Fruit fly (Drosophila melanogaster) whole organism, embryonic: Measurements from ENCODE around the gene CG4291.

ENCODE experiments used
- ATbp ChIP-seq: fragments of 200-800 bp; sonication (Bioruptor generic); optimal IDR thresholded peaks from 2 replicates; lab custom pipeline; 2017; ENCODE audit warnings: missing biosample characterization, mild to moderate bottlenecking, missing genetic modification characterization, missing genetic modification reagents
- Bdp1 ChIP-seq: fragments of 200-800 bp; sonication (Bioruptor generic); optimal IDR thresholded peaks from 3 replicates; lab custom pipeline; 2016; ENCODE audit warnings: missing biosample characterization, missing genetic modification characterization
- C15 ChIP-seq: fragments of 200-800 bp; sonication (Bioruptor generic); IDR thresholded peaks from 3 replicates; pipeline ENCODE4 v1.3.6; 2022; ENCODE audit warnings: missing biosample characterization, missing genetic modification characterization
- CG10654 ChIP-seq: fragments of 200-800 bp; sonication (Bioruptor generic); optimal IDR thresholded peaks from 2 replicates; lab custom pipeline; 2016; ENCODE audit warnings: missing biosample characterization, missing genetic modification characterization
- CG11085 ChIP-seq: fragments of 200-800 bp; sonication (Bioruptor generic); IDR thresholded peaks from 2 replicates; pipeline ENCODE4 v1.3.6; 2022; ENCODE audit warnings: missing biosample characterization, missing genetic modification characterization
- CG11093 ChIP-seq: fragments of 200-800 bp; sonication (Bioruptor generic); IDR thresholded peaks from 3 replicates; pipeline ENCODE4 v1.3.6; 2022; ENCODE audit warnings: missing biosample characterization, missing genetic modification characterization
- CG11504 ChIP-seq: fragments of 200-800 bp; sonication (Bioruptor generic); optimal IDR thresholded peaks from 3 replicates; lab custom pipeline; 2019; ENCODE audit warnings: missing biosample characterization, mild to moderate bottlenecking, missing genetic modification characterization, moderate library complexity
- CG13287 ChIP-seq: fragments of 200-800 bp; sonication (Bioruptor generic); IDR thresholded peaks from 2 replicates; pipeline ENCODE4 v1.3.6; 2022; ENCODE audit warnings: missing biosample characterization, missing genetic modification characterization; ENCODE audit not compliant: partially characterized antibody
- CG14050 ChIP-seq: fragments of 200-800 bp; sonication (Bioruptor generic); IDR thresholded peaks from 3 replicates; pipeline ENCODE4 v1.3.6; 2022; ENCODE audit warnings: missing biosample characterization, missing genetic modification characterization
- CG14441 ChIP-seq: fragments of 200-800 bp; sonication (Bioruptor generic); IDR thresholded peaks from 2 replicates; pipeline ENCODE4 v1.3.6; 2022; ENCODE audit warnings: missing biosample characterization, missing genetic modification characterization
- CG14667 ChIP-seq: fragments of 200-800 bp; sonication (Bioruptor generic); IDR thresholded peaks from 2 replicates; pipeline ENCODE4 v1.3.6; 2022; ENCODE audit warnings: missing biosample characterization, missing genetic modification characterization
- CG14710 ChIP-seq: fragments of 200-800 bp; sonication (Bioruptor generic); optimal IDR thresholded peaks from 3 replicates; lab custom pipeline; 2019; ENCODE audit warnings: missing biosample characterization, mild to moderate bottlenecking, missing genetic modification characterization, moderate library complexity
- CG16863 ChIP-seq: fragments of 200-800 bp; sonication (Bioruptor generic); optimal IDR thresholded peaks from 3 replicates; lab custom pipeline; 2016; ENCODE audit warnings: missing biosample characterization, missing genetic modification characterization
- CG17568 ChIP-seq: fragments of 200-800 bp; sonication (Bioruptor generic); optimal IDR thresholded peaks from 2 replicates; lab custom pipeline; 2018; ENCODE audit warnings: missing biosample characterization, mild to moderate bottlenecking, missing genetic modification characterization, moderate library complexity
- CG18476 ChIP-seq: fragments of 200-800 bp; sonication (Bioruptor generic); optimal IDR thresholded peaks from 2 replicates; lab custom pipeline; 2016; ENCODE audit warnings: missing biosample characterization, mild to moderate bottlenecking, missing genetic modification characterization
- CG2120 ChIP-seq: fragments of 200-800 bp; sonication (Bioruptor generic); optimal IDR thresholded peaks from 3 replicates; lab custom pipeline; 2016; ENCODE audit warnings: missing biosample characterization, missing genetic modification characterization
- CG2875 ChIP-seq: fragments of 200-800 bp; sonication (Bioruptor generic); optimal IDR thresholded peaks from 2 replicates; lab custom pipeline; 2017; ENCODE audit warnings: missing biosample characterization, mild to moderate bottlenecking, missing genetic modification characterization, missing genetic modification reagents
- CG31224 ChIP-seq: fragments of 200-800 bp; sonication (Bioruptor generic); IDR thresholded peaks from 2 replicates; pipeline ENCODE4 v1.3.6; 2022; ENCODE audit warnings: missing biosample characterization, missing genetic modification characterization
- CG32532 ChIP-seq: fragments of 200-800 bp; sonication (Bioruptor generic); IDR thresholded peaks from 2 replicates; pipeline ENCODE4 v1.3.6; 2022; ENCODE audit warnings: missing biosample characterization, missing genetic modification characterization
- CG4820 ChIP-seq: fragments of 200-800 bp; sonication (Bioruptor generic); optimal IDR thresholded peaks from 3 replicates; lab custom pipeline; 2016; ENCODE audit warnings: missing biosample characterization, missing genetic modification characterization
- CG7271 ChIP-seq: fragments of 200-800 bp; sonication (Bioruptor generic); optimal IDR thresholded peaks from 2 replicates; lab custom pipeline; 2018; ENCODE audit warnings: missing biosample characterization, mild to moderate bottlenecking, missing genetic modification characterization, moderate library complexity
- CG7928 ChIP-seq: fragments of 200-800 bp; sonication (Bioruptor generic); optimal IDR thresholded peaks from 2 replicates; lab custom pipeline; 2017; ENCODE audit warnings: missing biosample characterization, mild to moderate bottlenecking, missing genetic modification characterization
- CG8290 ChIP-seq, 3 experiments: fragments of 200-800 bp; sonication (Bioruptor generic); optimal IDR thresholded peaks; 2 replicates each; lab custom pipeline; 2016 to 2019; ENCODE audit warnings: missing biosample characterization in 3 of 3, missing genetic modification characterization in 3 of 3, mild to moderate bottlenecking in 2 of 3, moderate library complexity in 1 of 3
- Camta ChIP-seq: fragments of 200-800 bp; sonication (Bioruptor generic); optimal IDR thresholded peaks from 2 replicates; lab custom pipeline; 2016; ENCODE audit warnings: missing biosample characterization, missing genetic modification characterization
- Dp ChIP-seq: fragments of 200-800 bp; sonication (Bioruptor generic); optimal IDR thresholded peaks from 2 replicates; lab custom pipeline; 2018; ENCODE audit warnings: missing biosample characterization, mild to moderate bottlenecking, missing genetic modification characterization, moderate library complexity
- E2f1 ChIP-seq: fragments of 200-800 bp; sonication (Bioruptor generic); IDR thresholded peaks from 2 replicates; pipeline ENCODE4 v1.3.6; 2022; ENCODE audit warnings: missing biosample characterization, missing genetic modification characterization
- Eip74EF ChIP-seq, 2 experiments: fragments of 200-800 bp in 1 of 2; fragments of >200 bp in 1 of 2; sonication (Bioruptor generic) in 1 of 2; optimal IDR thresholded peaks; 2 replicates each; lab custom pipeline; 2017 to 2019; ENCODE audit warnings: missing biosample characterization in 2 of 2, missing genetic modification characterization in 2 of 2, mild to moderate bottlenecking in 1 of 2, moderate library complexity in 1 of 2
- H2.0 ChIP-seq: fragments of 200-800 bp; sonication (Bioruptor generic); IDR thresholded peaks from 2 replicates; pipeline ENCODE4 v1.3.6; 2022; ENCODE audit warnings: missing biosample characterization, missing genetic modification characterization
- HmgD ChIP-seq: fragments of 200-800 bp; sonication (Bioruptor generic); optimal IDR thresholded peaks from 3 replicates; lab custom pipeline; 2016; ENCODE audit warnings: missing biosample characterization, missing genetic modification characterization
- Hr39 ChIP-seq: fragments of >200 bp; optimal IDR thresholded peaks from 2 replicates; lab custom pipeline; 2017
- Jarid2 ChIP-seq: fragments of 200-800 bp; sonication (Bioruptor generic); optimal IDR thresholded peaks from 3 replicates; lab custom pipeline; 2017; ENCODE audit warnings: mild to moderate bottlenecking, missing biosample characterization, missing genetic modification reagents, missing genetic modification characterization
- Kr ChIP-seq: fragments of 200-800 bp; sonication (Bioruptor generic); optimal IDR thresholded peaks from 2 replicates; lab custom pipeline; 2017; ENCODE audit warnings: missing biosample characterization, mild to moderate bottlenecking, missing genetic modification characterization
- Nf-YC ChIP-seq: fragments of 200-800 bp; optimal IDR thresholded peaks from 3 replicates; lab custom pipeline; 2019; ENCODE audit warnings: missing biosample characterization, mild to moderate bottlenecking, missing genetic modification characterization, moderate library complexity
- Sox102F ChIP-seq: fragments of 200-800 bp; sonication (Bioruptor generic); optimal IDR thresholded peaks from 2 replicates; lab custom pipeline; 2018; ENCODE audit warnings: missing biosample characterization, mild to moderate bottlenecking, missing genetic modification characterization, moderate library complexity
- Stat92E ChIP-seq, 3 experiments: fragments of >200 bp in 2 of 3; fragments of 200-800 bp in 1 of 3; sonication (Bioruptor generic) in 1 of 3; optimal IDR thresholded peaks; 2 replicates each; lab custom pipeline; 2017 to 2019; ENCODE audit warnings: missing biosample characterization in 3 of 3, missing genetic modification characterization in 3 of 3, mild to moderate bottlenecking in 1 of 3, moderate library complexity in 1 of 3
- ap ChIP-seq: fragments of 200-800 bp; sonication (Bioruptor generic); IDR thresholded peaks from 2 replicates; pipeline ENCODE4 v1.3.6; 2022; ENCODE audit warnings: missing biosample characterization, missing genetic modification characterization
- cad ChIP-seq: fragments of >200 bp; optimal IDR thresholded peaks from 2 replicates; lab custom pipeline; 2017; ENCODE audit warnings: missing biosample characterization, missing genetic modification characterization
- crc ChIP-seq: fragments of 200-800 bp; sonication (Bioruptor generic); optimal IDR thresholded peaks from 2 replicates; lab custom pipeline; 2016; ENCODE audit warnings: missing biosample characterization, missing genetic modification characterization
- dysf ChIP-seq: fragments of 200-800 bp; sonication (Bioruptor generic); IDR thresholded peaks from 3 replicates; pipeline ENCODE4 v1.3.6; 2022; ENCODE audit warnings: missing biosample characterization, missing genetic modification characterization
- jing ChIP-seq: fragments of 200-800 bp; sonication (Bioruptor generic); optimal IDR thresholded peaks from 2 replicates; lab custom pipeline; 2018; ENCODE audit warnings: missing biosample characterization, mild to moderate bottlenecking, missing genetic modification characterization
- lab ChIP-seq: fragments of 200-800 bp; sonication (Bioruptor generic); optimal IDR thresholded peaks from 3 replicates; lab custom pipeline; 2017; ENCODE audit warnings: missing biosample characterization, missing genetic modification characterization, mild to moderate bottlenecking, moderate library complexity, missing genetic modification reagents
- nmo ChIP-seq: fragments of 200-800 bp; sonication (Bioruptor generic); optimal IDR thresholded peaks from 2 replicates; lab custom pipeline; 2018; ENCODE audit warnings: missing biosample characterization, mild to moderate bottlenecking, missing genetic modification characterization, moderate library complexity
- p53 ChIP-seq: fragments of 200-800 bp; sonication (Bioruptor generic); optimal IDR thresholded peaks from 2 replicates; lab custom pipeline; 2016; ENCODE audit warnings: missing biosample characterization, missing genetic modification characterization
- row ChIP-seq: fragments of 200-800 bp; sonication (Bioruptor generic); IDR thresholded peaks from 3 replicates; pipeline ENCODE4 v1.3.6; 2022; ENCODE audit warnings: missing biosample characterization, missing genetic modification characterization
- sim ChIP-seq: fragments of 200-800 bp; sonication (Bioruptor generic); IDR thresholded peaks from 2 replicates; pipeline ENCODE4 v1.3.6; 2022; ENCODE audit warnings: missing biosample characterization, missing genetic modification characterization
- slou ChIP-seq: fragments of 200-800 bp; sonication (Bioruptor generic); optimal IDR thresholded peaks from 3 replicates; lab custom pipeline; 2016; ENCODE audit warnings: missing biosample characterization, missing genetic modification characterization
- so ChIP-seq: fragments of 200-800 bp; sonication (Bioruptor generic); IDR thresholded peaks from 3 replicates; pipeline ENCODE4 v1.3.6; 2022; ENCODE audit warnings: missing biosample characterization, missing genetic modification characterization
- tll ChIP-seq, 2 experiments: fragments of 200-800 bp in 1 of 2; fragments of >200 bp in 1 of 2; sonication (Bioruptor generic) in 1 of 2; optimal IDR thresholded peaks; 2 replicates each; lab custom pipeline; 2017 to 2019; ENCODE audit warnings: missing biosample characterization in 2 of 2, missing genetic modification characterization in 2 of 2, mild to moderate bottlenecking in 1 of 2, moderate library complexity in 1 of 2
- wek ChIP-seq: fragments of 200-800 bp; sonication (Bioruptor generic); optimal IDR thresholded peaks from 3 replicates; lab custom pipeline; 2018; ENCODE audit warnings: missing biosample characterization, mild to moderate bottlenecking, missing genetic modification characterization, moderate library complexity

The CG4291 gene

DNA sequence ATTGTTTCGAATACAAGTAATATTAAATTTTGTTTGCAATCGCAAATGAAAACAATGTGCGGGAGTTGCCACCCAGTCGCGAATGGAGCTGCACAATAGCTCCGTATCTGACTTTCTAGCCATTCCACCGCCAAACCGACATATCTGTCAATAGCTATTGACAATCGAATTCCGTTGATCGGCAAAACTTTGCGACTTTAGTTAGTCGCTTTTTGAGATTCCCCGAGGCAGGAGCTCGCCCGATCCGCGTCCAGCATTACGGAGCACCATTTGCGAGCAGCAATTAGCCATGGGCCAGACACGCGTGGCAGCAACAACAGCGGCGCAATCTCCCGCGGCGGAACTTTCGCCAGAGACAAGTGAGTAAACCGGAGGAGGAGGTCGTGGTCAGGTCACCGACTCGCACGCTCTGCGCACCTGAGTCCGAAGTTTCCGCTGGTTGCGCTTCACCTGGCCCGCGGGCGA, at the start of gene CG4291, which contains the start of gene kraken (continued):
- TF ChIP-seq CG4820 (GFP tag; lab: Kevin White, UChicago) (no peak), Kr (GFP tag; lab: Kevin White, UChicago) (no peak), C15 (GFP tag; lab: Robert Waterston, UW) (no peak), lab (GFP tag; lab: Kevin White, UChicago) (peak; percentile 79), Eip74EF (GFP tag; optimal IDR thresholded peaks at IDR 0.05; lab: Kevin White, UChicago) (peak in 1 of 2 experiments; percentile 4), Camta (peak; percentile 6), so (peak; percentile 50; the same call in 1 of the 3 replicates), CG18476 (no peak), Sox102F (GFP tag; lab: Kevin White, UChicago) (peak; percentile 36), nmo (GFP tag; lab: Kevin White, UChicago) (peak; percentile 40), row (peak; percentile 88), Nf-YC (tag; lab: Kevin White, UChicago) (peak; percentile 61), CG14441 (GFP tag; lab: Robert Waterston, UW) (peak; percentile 57), dysf (GFP tag; lab: Robert Waterston, UW) (peak; percentile 60; the same call in 2 of the 3 replicates), Dp (GFP tag; lab: Kevin White, UChicago) (peak; percentile 33), crc (peak; percentile 32), CG8290 (GFP tag; optimal IDR thresholded peaks at IDR 0.05; lab: Kevin White, UChicago) (no peak), CG8290 (tag; optimal IDR thresholded peaks at IDR 0.05; lab: Kevin White, UChicago) (peak in 1 of 2 experiments; percentile 95), CG11504 (tag; lab: Kevin White, UChicago) (peak; percentile 50), CG14050 (GFP tag; lab: Robert Waterston, UW) (peak; percentile 42; the same call in 2 of the 3 replicates), tll (GFP tag; optimal IDR thresholded peaks at IDR 0.05; lab: Kevin White, UChicago) (no peak), p53 (GFP tag; lab: Kevin White, UChicago) (peak; percentile 52), CG13287 (GFP tag; lab: Robert Waterston, UW) (peak; percentile 64), Hr39 (lab: Kevin White, UChicago) (no peak), CG2875 (GFP tag; lab: Kevin White, UChicago) (no peak), wek (GFP tag; lab: Kevin White, UChicago) (no peak), CG17568 (no peak), CG31224 (GFP tag; lab: Robert Waterston, UW) (peak; percentile 40), Stat92E (GFP tag; optimal IDR thresholded peaks at IDR 0.05; lab: Kevin White, UChicago) (peak in 1 of 3 experiments; percentile 56), CG32532 (peak; percentile 78), CG10654 (GFP tag; lab: Kevin White, UChicago) (no peak), ap (no peak), CG16863 (peak; percentile 1), Bdp1 (GFP tag; lab: Kevin White, UChicago) (peak; percentile 11), Jarid2 (GFP tag; lab: Kevin White, UChicago) (peak; percentile 88), CG14710 (tag; lab: Kevin White, UChicago) (peak; percentile 50), jing (GFP tag; lab: Kevin White, UChicago) (no peak), CG7271 (peak; percentile 10), cad (GFP tag; lab: Kevin White, UChicago) (no peak), CG2120 (GFP tag; lab: Kevin White, UChicago) (peak; percentile 84), ATbp (GFP tag; lab: Kevin White, UChicago) (no peak), sim (GFP tag; lab: Robert Waterston, UW) (peak; percentile 49; the same call in 1 of the 2 replicates), CG11093 (0 out of 3 replicates have a peak, but pooled peaks have one; percentile 19), slou (no peak), CG11085 (peak; percentile 31; the same call in 1 of the 2 replicates), H2.0 (GFP tag; lab: Robert Waterston, UW) (peak; percentile 53; the same call in 1 of the 2 replicates), E2f1 (GFP tag; lab: Robert Waterston, UW) (peak; percentile 18; the same call in 1 of the 2 replicates), CG7928 (GFP tag; lab: Kevin White, UChicago) (no peak), CG14667 (GFP tag; lab: Robert Waterston, UW) (peak; percentile 26; the same call in 1 of the 2 replicates), HmgD (GFP tag; lab: Kevin White, UChicago) (peak; percentile 23)
